Fruit fly (Drosophila melanogaster) Kc167 (cell line): Measurements from ENCODE around the gene CG31183.

Source experiments
- Myc ChIP-seq: fragments of >200 bp; optimal IDR thresholded peaks from 2 replicates; lab custom pipeline; 2017; ENCODE audit warnings: missing external identifiers
- Sin3A ChIP-seq: fragments of >200 bp; optimal IDR thresholded peaks from 2 replicates; lab custom pipeline; 2018; ENCODE audit warnings: missing external identifiers
- h ChIP-seq: fragments of >200 bp; optimal IDR thresholded peaks from 3 replicates; lab custom pipeline; 2018; ENCODE audit warnings: missing external identifiers
- insv ChIP-seq: fragments of >200 bp; optimal IDR thresholded peaks from 3 replicates; lab custom pipeline; 2018; ENCODE audit warnings: missing external identifiers
- psq ChIP-seq: fragments of >200 bp; optimal IDR thresholded peaks from 2 replicates; lab custom pipeline; 2017; ENCODE audit warnings: missing external identifiers
- ttk ChIP-seq: sonication (Bioruptor generic); optimal IDR thresholded peaks from 2 replicates; lab custom pipeline; 2017; ENCODE audit warnings: missing external identifiers

DNA sequence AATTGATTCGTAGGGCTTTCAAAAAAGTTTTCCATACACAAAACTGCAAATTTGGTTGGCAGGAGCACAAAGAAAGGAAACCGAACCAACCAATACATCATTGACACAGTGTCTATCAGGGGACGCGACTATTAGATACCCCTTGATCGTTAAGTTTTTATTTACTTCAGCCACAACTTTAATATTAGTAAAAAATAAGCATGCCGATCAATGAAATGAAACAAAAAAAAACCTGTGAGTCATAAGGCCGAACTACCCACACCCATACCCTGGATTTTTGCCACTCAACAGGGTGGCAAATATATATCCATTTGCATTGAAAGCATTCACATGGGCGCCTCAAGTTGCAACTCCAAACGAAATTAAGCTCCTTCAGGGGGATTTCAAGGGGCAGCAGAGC lies 59.5 kb downstream of the CG31183 start:
- TF ChIP-seq h (lab: Kevin White, UChicago) (no peak), ttk (no peak), Sin3A (lab: Kevin White, UChicago) (no peak), Myc (lab: Kevin White, UChicago) (no peak), psq (lab: Kevin White, UChicago) (no peak), insv (no peak)
